Fruit fly (Drosophila melanogaster) whole organism: ENCODE measurements around the gene Npl4.

Source experiments
- CG8478 ChIP-seq: fragments of >200 bp; optimal IDR thresholded peaks from 2 replicates; lab custom pipeline; 2018; ENCODE audit warnings: inconsistent platforms
- Dll ChIP-seq: fragments of >200 bp; optimal IDR thresholded peaks from 2 replicates; lab custom pipeline; 2017
- EcR ChIP-seq, 2 experiments: fragments of >200 bp; optimal IDR thresholded peaks; 2 replicates each; lab custom pipeline; 2017; ENCODE audit warnings: missing biosample characterization in 2 of 2, missing genetic modification characterization in 2 of 2, missing genetic modification reagents in 2 of 2
- pan ChIP-seq: fragments of >200 bp; optimal IDR thresholded peaks from 2 replicates; lab custom pipeline; 2017
- psq ChIP-seq: fragments of >200 bp; optimal IDR thresholded peaks from 2 replicates; lab custom pipeline; 2017
- usp ChIP-seq: fragments of >200 bp; optimal IDR thresholded peaks from 2 replicates; lab custom pipeline; 2017; ENCODE audit warnings: missing biosample characterization, missing genetic modification characterization, mixed read lengths

Npl4 gene

DNA sequence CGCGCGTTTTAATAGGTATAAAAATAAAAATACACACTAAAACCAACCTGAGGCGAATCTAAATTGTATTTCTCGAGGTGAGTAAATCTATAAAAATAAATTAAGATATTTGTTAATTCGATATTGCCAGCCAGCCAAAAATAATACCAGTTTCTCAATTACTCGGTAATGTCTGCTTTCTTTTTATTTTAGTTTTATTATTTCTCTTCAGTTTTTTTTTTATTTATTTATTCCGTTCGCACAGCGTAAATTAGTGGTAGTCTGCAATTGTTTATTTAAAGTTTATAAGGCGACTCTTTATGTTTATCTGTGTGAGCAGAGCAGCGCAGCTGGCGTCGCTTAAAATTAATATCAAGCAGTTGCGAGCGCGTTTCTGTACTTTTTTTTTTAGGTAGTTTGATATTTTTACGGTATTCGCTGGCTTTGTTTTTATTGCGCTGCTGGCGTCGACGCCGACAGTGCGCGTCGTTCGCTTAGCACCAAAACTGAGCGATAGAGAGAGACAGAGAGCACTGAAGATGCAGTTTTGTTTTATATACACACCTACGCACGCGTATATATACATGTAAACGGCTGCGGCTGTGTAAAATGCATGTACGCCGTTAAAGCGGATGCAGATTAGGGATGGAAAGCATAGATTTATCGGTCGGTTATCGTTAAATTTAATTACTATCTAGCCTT, 23.3 kb upstream of the Npl4 start:
- TF ChIP-seq Dll (lab: Kevin White, UChicago) (no peak), usp (GFP tag; lab: Kevin White, UChicago) (no peak), pan (lab: Kevin White, UChicago) (no peak), CG8478 (lab: Kevin White, UChicago) (no peak), EcR (GFP tag; optimal IDR thresholded peaks at IDR 0.05; lab: Kevin White, UChicago) (no peak), psq (lab: Kevin White, UChicago) (no peak)

DNA sequence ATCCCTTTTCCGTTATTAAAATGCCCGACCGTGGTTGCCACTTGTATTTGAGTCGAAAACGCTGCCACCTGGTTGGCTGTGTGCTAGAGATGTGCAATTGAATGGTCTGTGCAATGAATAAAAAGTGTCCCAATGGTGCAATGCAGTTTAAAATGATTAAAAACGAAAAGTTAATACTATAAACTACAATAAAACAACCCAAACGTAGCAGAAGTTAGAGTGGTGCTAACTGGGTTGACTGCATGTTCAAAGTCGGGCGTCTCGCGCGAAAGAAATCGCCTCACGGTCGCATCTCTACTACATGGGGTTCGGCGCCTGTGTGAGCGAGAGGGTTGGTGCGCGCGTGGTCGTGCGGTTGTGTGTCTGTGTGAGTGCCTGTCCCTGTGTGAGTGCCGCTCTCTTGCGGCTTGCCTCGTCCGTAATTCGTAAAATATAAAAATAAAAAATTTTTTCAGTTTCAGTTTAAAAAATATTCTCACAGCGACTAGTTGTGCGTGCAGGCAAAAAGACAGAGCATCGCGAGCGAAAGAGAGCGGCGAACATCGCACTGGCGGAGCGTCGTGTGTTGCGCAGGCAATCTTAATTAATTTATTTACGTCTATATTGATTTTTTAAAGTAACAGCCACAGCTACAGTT, 22.5 kb upstream of the Npl4 start:
- TF ChIP-seq pan (lab: Kevin White, UChicago): no peak
- peak; percentile 6 for TF ChIP-seq CG8478 (lab: Kevin White, UChicago)
- no peak for TF ChIP-seq Dll (lab: Kevin White, UChicago)
- no peak for TF ChIP-seq psq (lab: Kevin White, UChicago)
- TF ChIP-seq usp (GFP tag; lab: Kevin White, UChicago): no peak
- no peak for TF ChIP-seq EcR (GFP tag; optimal IDR thresholded peaks at IDR 0.05; lab: Kevin White, UChicago)

DNA sequence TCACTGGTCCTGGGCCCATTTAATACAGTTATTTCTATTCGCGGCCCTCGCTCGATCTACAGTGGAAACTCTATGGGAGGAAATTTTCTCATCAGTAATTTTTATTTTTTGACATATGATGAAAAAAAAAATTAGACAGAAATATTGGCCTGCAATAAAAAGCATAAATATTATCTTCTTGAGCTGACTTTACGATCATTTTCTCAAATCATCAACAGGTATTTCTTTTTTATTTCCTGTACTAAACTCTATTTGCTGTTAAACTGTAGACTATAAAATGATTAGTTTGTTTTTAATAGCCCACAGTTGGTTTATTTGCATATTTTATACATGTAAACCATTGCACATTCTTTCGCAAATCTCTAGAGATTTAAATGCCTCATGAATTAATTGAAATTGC, 19.7 kb upstream of the Npl4 start:
- TF ChIP-seq CG8478 (lab: Kevin White, UChicago): no peak
- no peak for TF ChIP-seq usp (GFP tag; lab: Kevin White, UChicago)
- no peak for TF ChIP-seq EcR (GFP tag; optimal IDR thresholded peaks at IDR 0.05; lab: Kevin White, UChicago)
- no peak for TF ChIP-seq pan (lab: Kevin White, UChicago)
- TF ChIP-seq Dll (lab: Kevin White, UChicago): no peak
- no peak for TF ChIP-seq psq (lab: Kevin White, UChicago)

DNA sequence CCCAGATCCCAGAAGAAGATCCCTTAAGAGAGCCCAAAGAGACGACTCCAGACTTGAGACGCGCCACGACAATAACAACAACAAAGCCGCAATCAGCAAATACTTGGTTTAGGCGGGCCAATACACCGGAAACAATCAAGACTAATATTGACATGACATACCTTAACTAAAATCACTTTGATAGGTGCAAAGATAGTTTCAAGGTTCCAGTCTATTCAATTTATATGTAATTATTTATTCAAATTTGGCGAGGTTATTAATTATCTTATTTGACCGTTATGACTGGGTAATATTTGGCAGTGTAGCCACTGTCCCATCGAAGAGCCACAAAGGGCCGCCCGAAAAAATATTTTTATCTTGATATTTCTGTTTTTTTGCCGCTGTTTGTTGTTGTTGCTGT, 16.0 kb upstream of the Npl4 start:
- TF ChIP-seq Dll (lab: Kevin White, UChicago): no peak
- no peak for TF ChIP-seq pan (lab: Kevin White, UChicago)
- no peak for TF ChIP-seq EcR (GFP tag; optimal IDR thresholded peaks at IDR 0.05; lab: Kevin White, UChicago)
- TF ChIP-seq CG8478 (lab: Kevin White, UChicago): no peak
- TF ChIP-seq usp (GFP tag; lab: Kevin White, UChicago): no peak
- TF ChIP-seq psq (lab: Kevin White, UChicago): no peak

DNA sequence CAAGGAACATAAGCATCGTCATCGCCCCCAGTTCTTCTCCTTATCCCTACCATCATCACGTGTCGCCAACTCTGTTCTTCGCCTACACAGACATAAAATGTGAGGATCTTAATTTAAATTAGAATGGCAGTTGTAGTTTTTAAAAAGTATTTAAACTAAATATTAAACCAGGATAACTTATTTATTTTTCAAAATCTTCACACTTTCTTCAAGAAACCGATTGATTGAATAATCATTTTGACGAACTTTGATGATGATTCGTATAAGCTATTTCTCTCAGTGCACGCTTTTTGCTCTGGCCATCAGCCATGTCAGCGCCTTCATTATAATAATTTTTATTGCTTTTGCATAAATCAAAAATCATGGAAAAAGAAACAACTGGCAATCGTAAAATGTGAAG, 14.5 kb upstream of the Npl4 start:
- TF ChIP-seq pan (lab: Kevin White, UChicago): no peak
- TF ChIP-seq CG8478 (lab: Kevin White, UChicago): no peak
- TF ChIP-seq usp (GFP tag; lab: Kevin White, UChicago): no peak
- no peak for TF ChIP-seq psq (lab: Kevin White, UChicago)
- no peak for TF ChIP-seq Dll (lab: Kevin White, UChicago)
- TF ChIP-seq EcR (GFP tag; optimal IDR thresholded peaks at IDR 0.05; lab: Kevin White, UChicago): no peak

DNA sequence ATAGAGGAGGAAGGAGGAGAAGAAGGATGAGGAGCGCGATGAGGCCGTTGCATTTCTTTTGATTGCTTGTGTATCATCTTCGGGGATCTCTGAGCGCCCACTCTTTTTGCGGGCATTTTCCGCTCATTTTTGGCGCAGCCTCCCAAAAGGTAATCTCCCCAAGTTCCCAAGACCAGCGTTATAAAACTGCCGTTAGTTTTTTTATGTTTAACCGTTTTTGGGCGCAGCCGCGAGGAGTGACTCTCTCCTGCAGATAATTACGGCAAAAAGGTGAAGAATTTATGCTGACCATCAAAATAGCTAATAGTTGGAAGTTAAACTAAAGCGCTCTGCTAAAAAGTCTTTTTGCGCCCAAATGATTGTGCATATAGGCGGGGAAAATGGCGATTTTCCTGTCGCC, 13.9 kb upstream of the Npl4 start:
- TF ChIP-seq Dll (lab: Kevin White, UChicago) (no peak), psq (lab: Kevin White, UChicago) (no peak), pan (lab: Kevin White, UChicago) (no peak), usp (GFP tag; lab: Kevin White, UChicago) (no peak), EcR (GFP tag; optimal IDR thresholded peaks at IDR 0.05; lab: Kevin White, UChicago) (no peak), CG8478 (lab: Kevin White, UChicago) (no peak)

DNA sequence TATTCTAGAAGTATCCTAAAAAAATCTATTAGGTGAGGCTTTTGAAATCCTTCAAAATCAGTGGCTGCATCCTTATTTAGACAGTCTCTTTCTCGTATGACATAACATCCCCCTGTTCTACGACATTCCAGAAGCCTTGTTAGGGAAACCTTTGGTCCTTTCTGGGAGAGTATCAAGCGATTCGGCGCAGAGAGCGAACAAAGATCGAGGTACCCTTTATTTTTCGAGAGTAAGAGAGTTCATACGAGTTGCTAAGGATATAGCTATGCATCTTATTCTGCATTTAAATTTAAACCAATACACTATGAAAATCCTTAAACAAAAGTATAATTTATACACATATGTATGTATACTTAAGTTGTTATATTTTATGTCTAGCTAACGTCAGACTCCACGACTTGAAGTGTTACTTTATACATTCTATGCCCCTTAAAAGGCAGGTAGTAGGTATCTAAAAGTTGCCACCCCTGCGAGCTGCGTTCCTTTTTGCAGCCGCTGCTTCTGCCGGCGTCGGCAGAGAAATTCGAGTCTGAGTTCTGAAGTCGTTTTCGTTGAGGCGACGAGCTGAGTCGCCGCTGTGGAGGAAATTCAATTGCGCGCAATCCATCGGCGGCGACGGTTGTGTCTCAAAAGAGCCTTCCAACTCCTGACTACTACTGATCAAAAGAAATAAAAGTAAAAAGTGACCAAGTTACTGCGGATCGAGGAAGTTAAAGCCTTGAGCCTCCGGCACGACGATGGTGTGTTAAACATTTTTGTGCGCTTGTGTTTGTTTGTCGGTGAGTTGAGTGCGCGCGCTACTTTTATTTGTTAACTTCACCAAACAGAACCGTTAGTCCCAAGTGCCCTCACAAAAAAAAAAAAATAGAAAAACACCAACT, 13.1 kb upstream of the Npl4 start, which contains the start of gene jigr1:
Gene jigr1, plus strand, starts transcription at position 550 of the 881 bp plus-strand sequence.
- TF ChIP-seq EcR (GFP tag; optimal IDR thresholded peaks at IDR 0.05; lab: Kevin White, UChicago): no peak
- no peak for TF ChIP-seq Dll (lab: Kevin White, UChicago)
- no peak for TF ChIP-seq psq (lab: Kevin White, UChicago)
- TF ChIP-seq pan (lab: Kevin White, UChicago): peak; percentile 91
- TF ChIP-seq usp (GFP tag; lab: Kevin White, UChicago): no peak

DNA sequence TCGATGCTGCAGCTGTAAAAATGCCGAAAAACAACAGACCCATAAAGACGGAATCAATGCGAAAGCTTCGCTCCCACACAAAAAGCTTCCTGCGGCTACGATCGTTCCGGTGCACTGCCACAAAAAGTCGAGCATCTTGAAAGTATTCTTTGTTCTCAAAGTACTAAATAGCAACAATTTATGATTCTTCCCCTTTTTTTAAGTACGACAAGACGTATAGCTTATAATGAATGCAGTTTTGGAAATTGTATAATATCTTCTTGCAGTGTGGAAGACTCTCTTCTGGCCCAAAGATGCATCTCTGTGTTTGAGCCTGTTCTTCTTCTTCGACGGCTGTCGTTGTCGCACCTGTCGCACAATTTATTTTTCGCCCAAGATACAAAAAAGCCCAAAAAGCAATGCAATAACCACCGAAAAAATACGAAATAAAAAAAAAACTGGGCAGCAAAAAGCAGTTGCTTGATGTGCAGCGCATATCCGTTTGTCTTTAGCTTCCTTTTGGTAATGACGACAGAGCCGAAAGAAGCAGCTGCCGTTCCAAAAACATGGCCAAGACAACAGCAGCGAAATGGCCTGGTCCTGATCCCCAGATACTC, 9.5 kb upstream of the Npl4 start:
- no peak for TF ChIP-seq Dll (lab: Kevin White, UChicago)
- TF ChIP-seq psq (lab: Kevin White, UChicago): no peak
- TF ChIP-seq CG8478 (lab: Kevin White, UChicago): no peak
- no peak for TF ChIP-seq pan (lab: Kevin White, UChicago)
- no peak for TF ChIP-seq usp (GFP tag; lab: Kevin White, UChicago)
- TF ChIP-seq EcR (GFP tag; optimal IDR thresholded peaks at IDR 0.05; lab: Kevin White, UChicago): no peak

DNA sequence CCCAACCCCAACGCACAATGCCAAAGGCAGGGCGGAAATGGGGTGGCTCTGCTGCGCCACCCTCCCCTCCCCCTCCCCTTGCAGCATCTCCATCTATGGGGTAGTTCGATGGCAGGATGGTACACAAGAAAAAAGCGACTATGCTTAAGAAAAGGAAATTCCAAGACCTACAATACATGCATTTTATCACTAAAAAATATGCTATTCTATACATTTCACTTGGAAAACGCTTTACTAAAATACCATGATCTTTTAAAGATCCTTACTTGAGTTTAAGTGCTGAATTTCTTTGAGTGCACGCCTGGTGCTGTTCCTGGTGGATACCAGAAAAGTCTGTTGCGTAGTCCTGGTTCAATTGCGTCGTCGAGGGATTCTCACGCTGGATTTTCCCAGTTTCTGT, 6.6 kb upstream of the Npl4 start:
- TF ChIP-seq psq (lab: Kevin White, UChicago): no peak
- no peak for TF ChIP-seq EcR (GFP tag; optimal IDR thresholded peaks at IDR 0.05; lab: Kevin White, UChicago)
- no peak for TF ChIP-seq CG8478 (lab: Kevin White, UChicago)
- TF ChIP-seq pan (lab: Kevin White, UChicago): no peak
- no peak for TF ChIP-seq Dll (lab: Kevin White, UChicago)
- TF ChIP-seq usp (GFP tag; lab: Kevin White, UChicago): no peak

DNA sequence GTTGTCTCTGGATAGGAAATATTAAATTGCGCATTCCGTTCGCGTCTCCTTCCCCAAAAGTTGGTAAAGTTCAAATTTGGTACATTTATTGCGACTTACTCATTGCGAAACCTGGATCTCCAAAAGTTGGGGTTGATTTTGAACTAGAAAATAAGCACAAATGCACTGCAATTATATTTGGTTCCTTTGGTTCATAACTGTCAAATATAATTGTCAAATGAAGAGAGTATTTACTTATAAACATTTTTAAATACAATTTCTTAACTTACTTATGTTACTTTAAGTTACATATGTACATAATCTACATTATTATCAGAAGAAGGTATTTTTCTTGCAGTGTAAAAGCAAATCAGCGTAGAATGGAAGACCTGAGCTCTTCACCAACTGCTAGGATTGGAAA, 6.1 kb upstream of the Npl4 start:
- TF ChIP-seq CG8478 (lab: Kevin White, UChicago): no peak
- TF ChIP-seq Dll (lab: Kevin White, UChicago): no peak
- TF ChIP-seq psq (lab: Kevin White, UChicago): no peak
- no peak for TF ChIP-seq usp (GFP tag; lab: Kevin White, UChicago)
- no peak for TF ChIP-seq EcR (GFP tag; optimal IDR thresholded peaks at IDR 0.05; lab: Kevin White, UChicago)
- no peak for TF ChIP-seq pan (lab: Kevin White, UChicago)
